Worm (Caenorhabditis elegans): ENCODE data around the gene npr-38.

ce11 chrX:6276701-6277100, 34.8 kb upstream of the npr-38 start:
- TF ChIP-seq fax-1 (tag; optimal IDR thresholded peaks at IDR 0.05) (no peak), hlh-8 (tag; optimal IDR thresholded peaks at IDR 0.05) (no peak), pqm-1 (tag; optimal IDR thresholded peaks at IDR 0.05) (no peak), ceh-19 (GFP tag; optimal IDR thresholded peaks at IDR 0.05) (no peak), ama-1 (optimal IDR thresholded peaks at IDR 0.05) (no peak), pros-1 (tag; optimal IDR thresholded peaks at IDR 0.05) (no peak), tbx-2 (tag; optimal IDR thresholded peaks at IDR 0.05) (no peak), rnt-1 (tag; optimal IDR thresholded peaks at IDR 0.05) (no peak), pha-2 (tag; optimal IDR thresholded peaks at IDR 0.05) (no peak), pha-4 (tag; optimal IDR thresholded peaks at IDR 0.05) (no peak), ztf-16 (tag; optimal IDR thresholded peaks at IDR 0.05) (no peak)
